Worm (Caenorhabditis elegans) whole organism, L4/young adult: ENCODE measurements around the gene C31B8.1.

ENCODE experiments used
- W03F9.2 ChIP-seq: fragments of 150-350 bp; optimal IDR thresholded peaks from 2 replicates; lab custom pipeline; 2014; ENCODE audit warnings: missing biosample characterization, missing genetic modification characterization
- him-1 ChIP-seq: sonication (generic microtip); optimal IDR thresholded peaks from 2 replicates; lab custom pipeline; 2016; ENCODE audit warnings: missing genotype, missing genetic modification reagents, missing genetic modification characterization, missing compliant biosample characterization

DNA sequence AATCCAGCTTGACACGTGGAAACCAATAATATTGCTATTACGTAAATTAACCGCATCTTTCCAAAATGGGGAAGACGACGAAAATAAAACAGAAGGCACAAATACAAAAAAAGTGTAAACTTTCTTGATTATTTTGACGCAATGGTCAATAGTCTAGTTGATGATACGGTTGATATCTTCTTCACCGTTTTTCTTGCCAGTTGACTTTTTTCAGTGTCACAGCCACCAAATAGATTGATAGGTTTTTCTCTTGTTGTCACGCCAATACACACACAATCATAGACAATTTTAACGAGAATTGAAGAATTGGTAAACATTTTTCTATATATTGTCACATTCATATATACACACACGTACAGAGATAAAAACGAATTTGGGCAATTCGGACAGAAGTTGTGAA is 21.8 kb upstream of the C31B8.1 start, which contains the start of gene zmp-3:
- TF ChIP-seq him-1 (tag; lab: Kevin White, UChicago) (no peak), W03F9.2 (no peak)
